Fruit fly (Drosophila melanogaster) whole organism, adult: Measurements from ENCODE around the gene dpr20.

Experiments
- CG11617 ChIP-seq: fragments of 200-800 bp; sonication (Bioruptor generic); optimal IDR thresholded peaks from 2 replicates; lab custom pipeline; 2017; ENCODE audit warnings: mild to moderate bottlenecking, missing biosample characterization, missing genetic modification reagents, missing genetic modification characterization
- CG33017 ChIP-seq: fragments of 200-800 bp; sonication (Bioruptor generic); optimal IDR thresholded peaks from 2 replicates; lab custom pipeline; 2018; ENCODE audit warnings: missing biosample characterization, mild to moderate bottlenecking, missing genetic modification characterization, moderate library complexity
- CG7045 ChIP-seq: fragments of 200-800 bp; sonication (Bioruptor generic); optimal IDR thresholded peaks from 2 replicates; lab custom pipeline; 2017; ENCODE audit warnings: missing biosample characterization, mild to moderate bottlenecking, missing genetic modification characterization
- Clk ChIP-seq: fragments of 200-800 bp; sonication (Bioruptor generic); optimal IDR thresholded peaks from 2 replicates; lab custom pipeline; 2017; ENCODE audit warnings: missing biosample characterization, missing genetic modification characterization
- Crg-1 ChIP-seq: fragments of 200-800 bp; sonication (Bioruptor generic); optimal IDR thresholded peaks from 2 replicates; lab custom pipeline; 2016; ENCODE audit warnings: missing biosample characterization, missing genetic modification characterization
- Hr96 ChIP-seq: fragments of 200-800 bp; sonication (Bioruptor generic); optimal IDR thresholded peaks from 2 replicates; lab custom pipeline; 2016; ENCODE audit warnings: missing biosample characterization, missing genetic modification characterization
- bab1 ChIP-seq: fragments of 200-800 bp; sonication (Bioruptor generic); optimal IDR thresholded peaks from 3 replicates; lab custom pipeline; 2019; ENCODE audit warnings: missing biosample characterization, mild to moderate bottlenecking, missing genetic modification characterization, moderate library complexity
- cic ChIP-seq: fragments of 200-800 bp; sonication (Bioruptor generic); optimal IDR thresholded peaks from 2 replicates; lab custom pipeline; 2017; ENCODE audit warnings: missing biosample characterization, mild to moderate bottlenecking, missing genetic modification characterization, moderate library complexity
- kay ChIP-seq: fragments of 200-800 bp; sonication (Bioruptor generic); peaks from one replicate; lab custom pipeline; 2016; ENCODE audit warnings: missing biosample characterization, missing genetic modification characterization, borderline replicate concordance
- tj ChIP-seq: fragments of 200-800 bp; sonication (Bioruptor generic); optimal IDR thresholded peaks from 3 replicates; lab custom pipeline; 2017; ENCODE audit warnings: missing biosample characterization, mild to moderate bottlenecking, missing genetic modification characterization, moderate library complexity
- toe ChIP-seq: fragments of 200-800 bp; sonication (Bioruptor generic); optimal IDR thresholded peaks from 2 replicates; lab custom pipeline; 2016; ENCODE audit warnings: missing biosample characterization, missing genetic modification characterization

dm6 chr3L:903900-904299, 46.9 kb upstream of the dpr20 start:
- TF ChIP-seq CG7045 (GFP tag; lab: Kevin White, UChicago) (no peak), kay (GFP tag; lab: Kevin White, UChicago) (no peak), cic (no peak), Clk (GFP tag; lab: Kevin White, UChicago) (no peak), bab1 (GFP tag; lab: Kevin White, UChicago) (no peak), Hr96 (GFP tag; lab: Kevin White, UChicago) (no peak), tj (no peak), CG11617 (GFP tag; lab: Kevin White, UChicago) (no peak), CG33017 (tag; lab: Kevin White, UChicago) (no peak), toe (GFP tag; lab: Kevin White, UChicago) (no peak), Crg-1 (GFP tag; lab: Kevin White, UChicago) (no peak)
